Worm (Caenorhabditis elegans) whole organism, late embryonic: ENCODE measurements around the gene F53F4.18.
A peak's percentile ranks its signal among the peaks of the same experiment; 100 is the strongest.

Experiments
- C38D4.7 ChIP-seq: fragments of 200-800 bp; sonication (Bioruptor generic); optimal IDR thresholded peaks from 2 replicates; lab custom pipeline; 2018; ENCODE audit warnings: mild to moderate bottlenecking, missing genetic modification characterization, moderate library complexity, missing compliant biosample characterization
- F13H6.1 ChIP-seq: sonication (generic microtip); optimal IDR thresholded peaks from 2 replicates; lab custom pipeline; 2016; ENCODE audit warnings: missing genetic modification characterization, missing compliant biosample characterization
- Y22D7AL.16 ChIP-seq: sonication (generic microtip); optimal IDR thresholded peaks from 2 replicates; lab custom pipeline; 2016; ENCODE audit warnings: missing genetic modification characterization, missing compliant biosample characterization
- ama-1 ChIP-seq: fragments of 150-350 bp; optimal IDR thresholded peaks from 2 replicates; lab custom pipeline; 2014
- ceh-14 ChIP-seq: sonication (generic microtip); optimal IDR thresholded peaks from 2 replicates; lab custom pipeline; 2016; ENCODE audit warnings: missing genotype, missing genetic modification characterization, missing compliant biosample characterization
- ceh-24 ChIP-seq: sonication (generic microtip); optimal IDR thresholded peaks from 2 replicates; lab custom pipeline; 2016; ENCODE audit warnings: mild to moderate bottlenecking, missing genetic modification characterization, missing compliant biosample characterization
- ceh-30 ChIP-seq: fragments of 150-350 bp; optimal IDR thresholded peaks from 2 replicates; lab custom pipeline; 2014; ENCODE audit warnings: missing biosample characterization, missing genetic modification characterization
- ceh-34 ChIP-seq: sonication (generic microtip); optimal IDR thresholded peaks from 2 replicates; lab custom pipeline; 2016; ENCODE audit warnings: mild to moderate bottlenecking, missing genetic modification characterization, missing compliant biosample characterization
- ceh-45 ChIP-seq: fragments of 200-800 bp; sonication (Bioruptor generic); IDR thresholded peaks from 2 replicates; pipeline ENCODE4 v1.3.6; 2022; ENCODE audit warnings: missing genetic modification reagents, missing genetic modification characterization, missing compliant biosample characterization
- ceh-48 ChIP-seq: sonication (generic microtip); optimal IDR thresholded peaks from 2 replicates; lab custom pipeline; 2016; ENCODE audit warnings: missing genetic modification characterization, inconsistent platforms, missing compliant biosample characterization
- ceh-6 ChIP-seq: fragments of 200-800 bp; sonication (Bioruptor generic); optimal IDR thresholded peaks from 2 replicates; lab custom pipeline; 2018; ENCODE audit warnings: mild to moderate bottlenecking, missing genetic modification characterization, missing compliant biosample characterization
- ceh-9 ChIP-seq: sonication (generic microtip); optimal IDR thresholded peaks from 2 replicates; lab custom pipeline; 2016; ENCODE audit warnings: mild to moderate bottlenecking, missing genetic modification characterization, inconsistent platforms, missing compliant biosample characterization
- dve-1 ChIP-seq: sonication (generic microtip); optimal IDR thresholded peaks from 2 replicates; lab custom pipeline; 2017; ENCODE audit warnings: antibody characterized with exemption, mild to moderate bottlenecking, missing genetic modification characterization, missing compliant biosample characterization
- eyg-1 ChIP-seq: sonication (generic microtip); optimal IDR thresholded peaks from 2 replicates; lab custom pipeline; 2016; ENCODE audit warnings: missing genotype, missing genetic modification characterization, missing compliant biosample characterization
- fkh-10 ChIP-seq: fragments of 150-350 bp; optimal IDR thresholded peaks from 2 replicates; lab custom pipeline; 2014; ENCODE audit warnings: missing biosample characterization, missing genetic modification reagents, missing genetic modification characterization
- hlh-13 ChIP-seq: fragments of 200-800 bp; sonication (Bioruptor generic); optimal IDR thresholded peaks from 2 replicates; lab custom pipeline; 2018; ENCODE audit warnings: mild to moderate bottlenecking, missing genetic modification characterization, missing compliant biosample characterization
- hlh-30 ChIP-seq: sonication (generic microtip); optimal IDR thresholded peaks from 2 replicates; lab custom pipeline; 2017; ENCODE audit warnings: antibody characterized with exemption, missing genetic modification characterization, missing compliant biosample characterization; ENCODE audit not compliant: insufficient read depth
- hlh-6 ChIP-seq: sonication (generic microtip); optimal IDR thresholded peaks from 2 replicates; lab custom pipeline; 2016; ENCODE audit warnings: missing genotype, missing genetic modification characterization, missing compliant biosample characterization
- hlh-8 ChIP-seq: sonication (generic microtip); optimal IDR thresholded peaks from 2 replicates; lab custom pipeline; 2016; ENCODE audit warnings: missing genotype, missing genetic modification characterization, missing compliant biosample characterization
- lim-6 ChIP-seq: sonication (generic microtip); optimal IDR thresholded peaks from 2 replicates; lab custom pipeline; 2016; ENCODE audit warnings: missing genetic modification characterization, missing compliant biosample characterization
- lin-11 ChIP-seq: fragments of 200-800 bp; sonication (Bioruptor generic); optimal IDR thresholded peaks from 2 replicates; lab custom pipeline; 2018; ENCODE audit warnings: mild to moderate bottlenecking, missing genetic modification characterization, missing compliant biosample characterization
- mec-3 ChIP-seq: sonication (generic microtip); optimal IDR thresholded peaks from 2 replicates; lab custom pipeline; 2016; ENCODE audit warnings: borderline replicate concordance, missing genetic modification characterization, missing compliant biosample characterization
- nfya-1 ChIP-seq: sonication (generic microtip); optimal IDR thresholded peaks from 2 replicates; lab custom pipeline; 2017; ENCODE audit warnings: missing genetic modification characterization, mild to moderate bottlenecking, missing compliant biosample characterization, antibody characterized with exemption, moderate library complexity
- nhr-11 ChIP-seq: fragments of 150-350 bp; optimal IDR thresholded peaks from 2 replicates; lab custom pipeline; 2014; ENCODE audit warnings: missing biosample characterization, missing genetic modification characterization
- nhr-232 ChIP-seq: sonication (generic microtip); optimal IDR thresholded peaks from 2 replicates; lab custom pipeline; 2016; ENCODE audit warnings: missing genetic modification characterization, missing compliant biosample characterization
- npax-4 ChIP-seq: sonication (generic microtip); optimal IDR thresholded peaks from 2 replicates; lab custom pipeline; 2016; ENCODE audit warnings: missing genetic modification characterization, missing compliant biosample characterization
- odd-2 ChIP-seq: sonication (generic microtip); optimal IDR thresholded peaks from 2 replicates; lab custom pipeline; 2017; ENCODE audit warnings: antibody characterized with exemption, mild to moderate bottlenecking, missing genetic modification characterization, missing compliant biosample characterization
- pat-9 ChIP-seq: fragments of 200-800 bp; sonication (Bioruptor generic); optimal IDR thresholded peaks from 2 replicates; lab custom pipeline; 2018; ENCODE audit warnings: mild to moderate bottlenecking, missing genetic modification characterization, moderate library complexity, missing compliant biosample characterization
- pha-4 ChIP-seq: fragments of 150-350 bp; optimal IDR thresholded peaks from 2 replicates; lab custom pipeline; 2018; ENCODE audit warnings: missing biosample characterization, missing genetic modification reagents, missing genetic modification characterization
- pqm-1 ChIP-seq: sonication (generic microtip); optimal IDR thresholded peaks from 2 replicates; lab custom pipeline; 2016; ENCODE audit warnings: missing genetic modification characterization, missing compliant biosample characterization
- ref-2 ChIP-seq: sonication (generic microtip); optimal IDR thresholded peaks from 2 replicates; lab custom pipeline; 2016; ENCODE audit warnings: missing genetic modification characterization, missing compliant biosample characterization
- sdc-2 ChIP-seq: sonication (generic microtip); optimal IDR thresholded peaks from 2 replicates; lab custom pipeline; 2016; ENCODE audit warnings: missing genotype, missing genetic modification characterization, missing compliant biosample characterization
- sox-2 ChIP-seq: fragments of 200-800 bp; sonication (Bioruptor generic); IDR thresholded peaks from 2 replicates; pipeline ENCODE4 v1.3.6; 2022; ENCODE audit warnings: missing genetic modification reagents, missing genetic modification characterization, missing compliant biosample characterization
- syd-9 ChIP-seq: sonication (generic microtip); optimal IDR thresholded peaks from 2 replicates; lab custom pipeline; 2016; ENCODE audit warnings: mild to moderate bottlenecking, missing genetic modification characterization, moderate library complexity, missing compliant biosample characterization
- tbx-2 ChIP-seq: sonication (generic microtip); optimal IDR thresholded peaks from 2 replicates; lab custom pipeline; 2016; ENCODE audit warnings: missing genetic modification characterization, missing compliant biosample characterization
- tbx-7 ChIP-seq: sonication (generic microtip); optimal IDR thresholded peaks from 2 replicates; lab custom pipeline; 2016; ENCODE audit warnings: missing genotype, missing genetic modification characterization, missing compliant biosample characterization
- unc-42 ChIP-seq: sonication (generic microtip); optimal IDR thresholded peaks from 2 replicates; lab custom pipeline; 2016; ENCODE audit warnings: missing genotype, missing genetic modification characterization, missing compliant biosample characterization
- unc-55 ChIP-seq: sonication (generic microtip); optimal IDR thresholded peaks from 2 replicates; lab custom pipeline; 2017; ENCODE audit warnings: missing biosample characterization, missing genetic modification reagents, missing genetic modification characterization
- unc-86 ChIP-seq: sonication (generic microtip); optimal IDR thresholded peaks from 2 replicates; lab custom pipeline; 2016; ENCODE audit warnings: missing genetic modification characterization, missing compliant biosample characterization

F53F4.18 gene

DNA sequence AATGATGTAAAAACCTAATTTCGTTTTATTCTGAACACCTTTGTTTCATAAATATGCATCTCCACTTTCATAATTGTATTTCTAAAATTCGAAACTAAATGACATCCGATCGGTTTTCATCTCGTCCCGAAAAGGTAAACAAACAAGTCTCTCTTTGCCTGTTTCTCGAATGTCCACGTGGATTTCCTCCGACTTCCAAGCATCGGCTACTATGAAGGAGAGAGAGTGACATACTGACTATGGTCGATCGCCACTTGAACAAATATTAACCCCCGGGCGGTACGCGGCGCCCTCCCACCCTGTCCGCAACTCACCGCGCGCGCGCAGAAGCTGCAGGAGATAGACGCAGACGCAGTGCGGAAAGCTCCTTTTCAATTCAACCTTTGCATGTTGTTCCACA lies 14.1 kb upstream of the F53F4.18 start (continued):
- no peak for TF ChIP-seq hlh-30 (tag; lab: Kevin White, UChicago)

- TF ChIP-seq fkh-10 (GFP tag; lab: Kevin White, UChicago), result no peak
- TF ChIP-seq mec-3 (tag; lab: Kevin White, UChicago), result no peak
Observed at ce11 chrV:13576828-13577227, 13.1 kb upstream of the F53F4.18 start.

DNA sequence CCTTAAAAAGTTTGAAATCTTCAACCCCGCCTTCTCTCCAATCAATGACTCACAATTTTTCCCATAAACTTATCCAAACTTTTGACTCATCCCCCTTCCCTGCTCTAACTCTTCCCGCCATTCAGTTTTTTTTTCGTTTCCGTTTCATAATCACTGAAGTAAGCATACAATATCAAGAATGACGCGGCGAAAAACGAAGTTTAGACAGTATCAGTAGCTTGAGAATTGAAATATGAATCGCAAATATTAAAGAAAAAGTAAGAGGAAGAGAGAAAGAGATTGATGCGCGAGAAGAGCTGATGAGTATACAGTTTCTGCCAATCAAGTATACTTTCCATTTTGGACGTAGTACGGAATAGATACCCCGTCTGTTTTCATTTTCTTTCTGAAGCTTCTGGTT lies 12.5 kb upstream of the F53F4.18 start:
- no peak for TF ChIP-seq ref-2 (tag; lab: Kevin White, UChicago)
- TF ChIP-seq unc-86 (tag; lab: Kevin White, UChicago), result no peak
- TF ChIP-seq ama-1, result no peak
- no peak for TF ChIP-seq C38D4.7 (GFP tag; lab: Kevin White, UChicago)
- TF ChIP-seq sdc-2 (tag; lab: Kevin White, UChicago), result no peak
- TF ChIP-seq unc-55, result no peak
- TF ChIP-seq nhr-11 (tag; lab: Kevin White, UChicago), result no peak
- no peak for TF ChIP-seq nhr-232 (tag; lab: Kevin White, UChicago)
- TF ChIP-seq hlh-8 (tag; lab: Kevin White, UChicago), result no peak
- TF ChIP-seq, all 69 proteins: peak for 0

DNA sequence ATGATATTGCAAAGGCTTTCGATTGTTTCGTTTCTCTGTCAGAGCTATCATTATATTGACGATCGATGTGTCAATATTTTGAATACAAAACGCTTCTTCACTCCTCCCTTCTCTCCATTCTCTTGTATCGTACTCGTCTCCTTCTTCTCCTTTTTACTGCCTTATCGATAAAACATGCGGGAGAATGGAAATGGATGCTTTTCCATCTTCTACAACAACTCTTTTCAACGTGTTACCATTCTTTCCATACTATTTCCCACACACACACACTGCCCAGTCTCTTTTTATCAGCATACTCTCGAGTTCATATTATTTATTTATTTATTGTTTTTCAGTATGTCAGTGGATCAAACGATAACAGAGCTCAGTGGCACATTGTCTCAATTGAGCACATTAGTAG lies 11.3 kb upstream of the F53F4.18 start, which contains the start of gene C50B8.6:
TSS of gene C50B8.6 (plus strand) at position 336 of the 400 bp plus-strand sequence.
- TF ChIP-seq tbx-7 (tag; lab: Kevin White, UChicago) (no peak), eyg-1 (tag; lab: Kevin White, UChicago) (no peak), F13H6.1 (tag; lab: Kevin White, UChicago) (no peak), sox-2 (GFP tag; lab: Robert Waterston, UW) (no peak), sdc-2 (tag; lab: Kevin White, UChicago) (no peak), ceh-45 (GFP tag; lab: Robert Waterston, UW) (no peak), ceh-30 (tag; lab: Kevin White, UChicago) (no peak), pha-4 (tag; lab: Kevin White, UChicago) (no peak), odd-2 (tag; lab: Kevin White, UChicago) (no peak), ceh-9 (tag; lab: Kevin White, UChicago) (no peak), pqm-1 (tag; lab: Kevin White, UChicago) (no peak), unc-42 (tag; lab: Kevin White, UChicago) (no peak)
- TF ChIP-seq, all 69 proteins: peak for 0

DNA sequence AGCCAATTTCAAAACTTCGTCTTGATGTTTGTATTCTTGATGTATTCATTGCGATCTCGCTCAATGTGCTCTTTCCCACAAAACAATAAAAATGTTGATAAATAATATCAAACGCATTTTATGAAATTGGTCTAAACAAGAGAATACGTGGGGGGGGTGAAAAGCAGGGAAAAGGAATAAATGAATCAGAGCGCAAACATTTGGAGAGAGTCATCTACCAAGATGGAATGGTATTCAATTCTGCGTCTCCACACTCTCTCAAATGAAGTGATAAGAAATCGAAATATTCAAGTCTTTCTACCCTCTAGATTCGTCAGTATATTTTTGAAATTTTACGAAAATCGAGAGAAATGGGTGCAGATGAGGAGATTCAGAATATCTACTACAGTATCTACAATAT lies 9.2 kb upstream of the F53F4.18 start, which contains the start of gene C50B8.5:
TSS of gene C50B8.5 (plus strand) at position 273 of the 400 bp plus-strand sequence.
- TF ChIP-seq tbx-2, result no peak
- TF ChIP-seq dve-1 (tag; lab: Kevin White, UChicago), result peak; percentile 4
- TF ChIP-seq C38D4.7 (GFP tag; lab: Kevin White, UChicago), result no peak
- no peak for TF ChIP-seq lin-11 (tag; lab: Kevin White, UChicago)

DNA sequence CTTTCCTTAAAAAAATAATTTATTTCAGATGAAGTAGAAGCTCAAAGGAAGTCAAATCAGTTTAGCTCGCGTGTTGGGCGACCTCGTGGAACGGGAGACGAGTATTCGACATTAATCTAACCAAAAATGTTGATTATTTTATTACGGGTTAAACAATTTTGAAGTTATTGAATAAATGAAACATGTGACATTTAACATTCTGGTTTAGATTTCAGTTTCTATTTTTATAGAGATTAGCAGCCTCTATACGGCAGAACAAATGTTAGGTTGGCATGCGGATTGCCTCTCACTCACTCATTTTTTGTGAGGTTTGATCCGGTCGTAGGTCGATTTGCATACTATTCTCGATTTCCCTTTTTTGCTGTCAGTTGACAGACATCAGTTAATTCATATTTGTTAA lies 5.4 kb upstream of the F53F4.18 start, which contains the start of gene F53F4.1:
TSS of gene F53F4.1 (plus strand) at position 301 of the 400 bp plus-strand sequence.
- TF ChIP-seq ceh-30 (tag; lab: Kevin White, UChicago), result no peak
- no peak for TF ChIP-seq lim-6 (tag; lab: Kevin White, UChicago)
- no peak for TF ChIP-seq pqm-1 (tag; lab: Kevin White, UChicago)

DNA sequence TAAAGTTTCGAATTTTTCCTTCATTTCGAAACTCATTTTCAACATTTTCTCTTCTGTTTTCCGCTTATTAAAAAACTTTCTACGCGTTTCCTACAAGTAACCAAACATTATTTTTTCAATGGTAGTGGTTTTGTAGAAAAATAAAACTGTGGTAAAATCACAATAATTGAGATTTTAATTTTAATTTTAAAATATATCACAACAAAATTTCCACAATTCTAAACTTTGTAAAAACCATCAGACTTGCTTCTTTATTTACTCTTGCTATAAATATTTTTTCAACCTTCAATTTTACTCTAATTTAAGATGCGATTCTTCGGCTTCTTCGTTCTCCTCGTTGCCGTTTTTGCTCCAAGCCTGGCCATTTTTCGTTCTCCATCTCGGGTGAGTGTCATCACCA lies 2.0 kb upstream of the F53F4.18 start, which contains the start of gene F53F4.17:
TSS of gene F53F4.17 (plus strand) at position 301 of the 400 bp plus-strand sequence.
- TF ChIP-seq tbx-7 (tag; lab: Kevin White, UChicago) (no peak), nfya-1 (tag; lab: Kevin White, UChicago) (no peak), hlh-13 (GFP tag; lab: Kevin White, UChicago) (no peak), pat-9 (tag; lab: Kevin White, UChicago) (no peak), ceh-34 (tag; lab: Kevin White, UChicago) (no peak), syd-9 (tag; lab: Kevin White, UChicago) (no peak), F13H6.1 (tag; lab: Kevin White, UChicago) (no peak), ceh-24 (tag; lab: Kevin White, UChicago) (no peak), npax-4 (tag; lab: Kevin White, UChicago) (no peak), ceh-48 (tag; lab: Kevin White, UChicago) (no peak), Y22D7AL.16 (no peak), tbx-2 (no peak), ceh-14 (tag; lab: Kevin White, UChicago) (no peak), lim-6 (tag; lab: Kevin White, UChicago) (no peak), ceh-6 (GFP tag; lab: Kevin White, UChicago) (no peak), hlh-6 (no peak)
